Fruit fly (Drosophila melanogaster) whole organism, prepupa: Measurements from ENCODE around the gene CecA2.

Experiments
- Blimp-1 ChIP-seq: fragments of 200-800 bp; sonication (Bioruptor generic); optimal IDR thresholded peaks from 3 replicates; lab custom pipeline; 2017; ENCODE audit warnings: missing biosample characterization, missing genetic modification characterization, mild to moderate bottlenecking, moderate library complexity, missing genetic modification reagents
- CG10631 ChIP-seq: fragments of 200-800 bp; sonication (Bioruptor generic); optimal IDR thresholded peaks from 2 replicates; lab custom pipeline; 2016; ENCODE audit warnings: missing biosample characterization, missing genetic modification characterization
- CG10669 ChIP-seq: fragments of 200-800 bp; sonication (Bioruptor generic); optimal IDR thresholded peaks from 3 replicates; lab custom pipeline; 2018; ENCODE audit warnings: missing biosample characterization, mild to moderate bottlenecking, missing genetic modification characterization, moderate library complexity
- CG11294 ChIP-seq: fragments of 200-800 bp; sonication (Bioruptor generic); IDR thresholded peaks from 2 replicates; pipeline ENCODE4 v1.3.6; 2022; ENCODE audit warnings: missing biosample characterization, missing genetic modification characterization
- CG11762 ChIP-seq: fragments of 200-800 bp; sonication (Bioruptor generic); optimal IDR thresholded peaks from 3 replicates; lab custom pipeline; 2016; ENCODE audit warnings: missing biosample characterization, missing genetic modification characterization; ENCODE audit not compliant: insufficient read depth
- CG11902 ChIP-seq: fragments of 200-800 bp; sonication (Bioruptor generic); optimal IDR thresholded peaks from 3 replicates; lab custom pipeline; 2016; ENCODE audit warnings: missing biosample characterization, missing genetic modification characterization
- CG15336 ChIP-seq: fragments of 200-800 bp; sonication (Bioruptor generic); IDR thresholded peaks from 2 replicates; pipeline ENCODE4 v1.3.6; 2022; ENCODE audit warnings: missing biosample characterization, missing genetic modification characterization
- CG1621 ChIP-seq: fragments of 200-800 bp; sonication (Bioruptor generic); optimal IDR thresholded peaks from 3 replicates; lab custom pipeline; 2018; ENCODE audit warnings: missing biosample characterization, mild to moderate bottlenecking, missing genetic modification characterization
- CG3032 ChIP-seq: fragments of 200-800 bp; optimal IDR thresholded peaks from 2 replicates; lab custom pipeline; 2019; ENCODE audit warnings: missing biosample characterization, mild to moderate bottlenecking, missing genetic modification characterization, moderate library complexity
- CG31627 ChIP-seq: fragments of 200-800 bp; sonication (Bioruptor generic); optimal IDR thresholded peaks from 3 replicates; lab custom pipeline; 2016; ENCODE audit warnings: missing biosample characterization, missing genetic modification characterization
- CG32006 ChIP-seq: fragments of 200-800 bp; sonication (Bioruptor generic); optimal IDR thresholded peaks from 3 replicates; lab custom pipeline; 2017; ENCODE audit warnings: missing biosample characterization, mild to moderate bottlenecking, missing genetic modification characterization
- CG34406 ChIP-seq: fragments of 200-800 bp; sonication (Bioruptor generic); optimal IDR thresholded peaks from 3 replicates; lab custom pipeline; 2016; ENCODE audit warnings: missing biosample characterization, missing genetic modification characterization
- CG3919 ChIP-seq: fragments of 200-800 bp; sonication (Bioruptor generic); optimal IDR thresholded peaks from 3 replicates; lab custom pipeline; 2016; ENCODE audit warnings: missing biosample characterization, missing genetic modification characterization
- CG4318 ChIP-seq: fragments of 200-800 bp; sonication (Bioruptor generic); optimal IDR thresholded peaks from 3 replicates; lab custom pipeline; 2017; ENCODE audit warnings: missing biosample characterization, mild to moderate bottlenecking, missing genetic modification characterization
- CG6163 ChIP-seq: fragments of 200-800 bp; sonication (Bioruptor generic); IDR thresholded peaks from 3 replicates; pipeline ENCODE4 v1.3.6; 2022; ENCODE audit warnings: missing biosample characterization, missing genetic modification characterization
- CG6276 ChIP-seq: fragments of 200-800 bp; sonication (Bioruptor generic); optimal IDR thresholded peaks from 2 replicates; lab custom pipeline; 2017; ENCODE audit warnings: missing biosample characterization, mild to moderate bottlenecking, missing genetic modification characterization
- CG6792 ChIP-seq: fragments of 200-800 bp; sonication (Bioruptor generic); optimal IDR thresholded peaks from 3 replicates; lab custom pipeline; 2016; ENCODE audit warnings: missing biosample characterization, missing genetic modification characterization
- CG7368 ChIP-seq: fragments of 200-800 bp; sonication (Bioruptor generic); optimal IDR thresholded peaks from 3 replicates; lab custom pipeline; 2016; ENCODE audit warnings: missing biosample characterization, missing genetic modification characterization
- CG8119 ChIP-seq: fragments of 200-800 bp; sonication (Bioruptor generic); IDR thresholded peaks from 3 replicates; pipeline ENCODE4 v1.3.6; 2022; ENCODE audit warnings: missing biosample characterization, missing genetic modification characterization
- CG8319 ChIP-seq: fragments of 200-800 bp; sonication (Bioruptor generic); optimal IDR thresholded peaks from 3 replicates; lab custom pipeline; 2016; ENCODE audit warnings: missing biosample characterization, missing genetic modification characterization
- CG8632 ChIP-seq: fragments of 200-800 bp; sonication (Bioruptor generic); optimal IDR thresholded peaks from 3 replicates; lab custom pipeline; 2016; ENCODE audit warnings: missing biosample characterization, missing genetic modification characterization
- Eip75B ChIP-seq: fragments of 200-800 bp; sonication (Bioruptor generic); optimal IDR thresholded peaks from 3 replicates; lab custom pipeline; 2016; ENCODE audit warnings: missing biosample characterization, missing genetic modification characterization
- Eip78C ChIP-seq: fragments of 200-800 bp; sonication (Bioruptor generic); peaks from one replicate; lab custom pipeline; 2016; ENCODE audit warnings: missing biosample characterization, missing genetic modification characterization
- Eip93F ChIP-seq: fragments of 200-800 bp; sonication (Bioruptor generic); optimal IDR thresholded peaks from 2 replicates; lab custom pipeline; 2016; ENCODE audit warnings: missing biosample characterization, mild to moderate bottlenecking, missing genetic modification characterization
- Ets21C ChIP-seq: fragments of 200-800 bp; sonication (Bioruptor generic); optimal IDR thresholded peaks from 3 replicates; lab custom pipeline; 2016; ENCODE audit warnings: missing biosample characterization, missing genetic modification characterization
- Gug ChIP-seq: fragments of 200-800 bp; sonication (Bioruptor generic); IDR thresholded peaks from 2 replicates; pipeline ENCODE4 v1.3.6; 2022; ENCODE audit warnings: missing biosample characterization, missing genetic modification characterization
- Hr38 ChIP-seq: sonication (Bioruptor generic); optimal IDR thresholded peaks from 2 replicates; lab custom pipeline; 2016; ENCODE audit warnings: missing biosample characterization, missing genetic modification characterization
- Hr39 ChIP-seq: fragments of 200-800 bp; sonication (Bioruptor generic); optimal IDR thresholded peaks from 2 replicates; lab custom pipeline; 2016; ENCODE audit warnings: missing biosample characterization, missing genetic modification characterization
- Hr4 ChIP-seq: fragments of 200-800 bp; sonication (Bioruptor generic); optimal IDR thresholded peaks from 3 replicates; lab custom pipeline; 2016; ENCODE audit warnings: missing biosample characterization, missing genetic modification characterization
- Met ChIP-seq: fragments of 200-800 bp; sonication (Bioruptor generic); optimal IDR thresholded peaks from 3 replicates; lab custom pipeline; 2016; ENCODE audit warnings: missing biosample characterization, missing genetic modification characterization
- OdsH ChIP-seq: fragments of 200-800 bp; sonication (Bioruptor generic); optimal IDR thresholded peaks from 3 replicates; lab custom pipeline; 2016; ENCODE audit warnings: missing biosample characterization, missing genetic modification characterization
- Smox ChIP-seq: fragments of 200-800 bp; sonication (Bioruptor generic); optimal IDR thresholded peaks from 3 replicates; lab custom pipeline; 2016; ENCODE audit warnings: missing biosample characterization, missing genetic modification characterization
- Sox14 ChIP-seq: fragments of 200-800 bp; sonication (Bioruptor generic); optimal IDR thresholded peaks from 3 replicates; lab custom pipeline; 2016; ENCODE audit warnings: missing biosample characterization, missing genetic modification characterization
- Sox15 ChIP-seq: fragments of 200-800 bp; sonication (Bioruptor generic); optimal IDR thresholded peaks from 3 replicates; lab custom pipeline; 2016; ENCODE audit warnings: missing biosample characterization, missing genetic modification characterization
- acj6 ChIP-seq: fragments of 200-800 bp; sonication (Bioruptor generic); optimal IDR thresholded peaks from 3 replicates; lab custom pipeline; 2016; ENCODE audit warnings: missing biosample characterization, missing genetic modification characterization
- cyc ChIP-seq: fragments of 200-800 bp; sonication (Bioruptor generic); optimal IDR thresholded peaks from 3 replicates; lab custom pipeline; 2016; ENCODE audit warnings: missing biosample characterization, missing genetic modification characterization
- dac ChIP-seq: fragments of 200-800 bp; sonication (Bioruptor generic); optimal IDR thresholded peaks from 2 replicates; lab custom pipeline; 2017; ENCODE audit warnings: missing biosample characterization, mild to moderate bottlenecking, missing genetic modification characterization
- dsx ChIP-seq: fragments of 200-800 bp; optimal IDR thresholded peaks from 3 replicates; lab custom pipeline; 2019; ENCODE audit warnings: missing biosample characterization, mild to moderate bottlenecking, missing genetic modification characterization, moderate library complexity; ENCODE audit not compliant: poor library complexity, severe bottlenecking
- eg ChIP-seq: fragments of 200-800 bp; sonication (Bioruptor generic); IDR thresholded peaks from 3 replicates; pipeline ENCODE4 v1.3.6; 2022; ENCODE audit warnings: missing biosample characterization, missing genetic modification characterization
- esn ChIP-seq: fragments of 200-800 bp; sonication (Bioruptor generic); optimal IDR thresholded peaks from 2 replicates; lab custom pipeline; 2016; ENCODE audit warnings: missing biosample characterization, mild to moderate bottlenecking, missing genetic modification characterization, moderate library complexity
- fd85E ChIP-seq: fragments of 200-800 bp; sonication (Bioruptor generic); optimal IDR thresholded peaks from 3 replicates; lab custom pipeline; 2016; ENCODE audit warnings: missing biosample characterization, missing genetic modification characterization
- fkh ChIP-seq: fragments of 200-800 bp; sonication (Bioruptor generic); optimal IDR thresholded peaks from 3 replicates; lab custom pipeline; 2017; ENCODE audit warnings: missing biosample characterization, mild to moderate bottlenecking, missing genetic modification characterization, moderate library complexity
- lz ChIP-seq: fragments of 200-800 bp; sonication (Bioruptor generic); optimal IDR thresholded peaks from 3 replicates; lab custom pipeline; 2016; ENCODE audit warnings: missing biosample characterization, missing genetic modification characterization
- net ChIP-seq: fragments of 200-800 bp; sonication (Bioruptor generic); optimal IDR thresholded peaks from 3 replicates; lab custom pipeline; 2016; ENCODE audit warnings: missing biosample characterization, missing genetic modification characterization
- pdm3 ChIP-seq: fragments of 200-800 bp; sonication (Bioruptor generic); optimal IDR thresholded peaks from 3 replicates; lab custom pipeline; 2016; ENCODE audit warnings: missing biosample characterization, missing genetic modification characterization
- salr ChIP-seq, 2 experiments: fragments of 200-800 bp; sonication (Bioruptor generic); optimal IDR thresholded peaks; 3 replicates each; lab custom pipeline; 2016 to 2018; ENCODE audit warnings: missing biosample characterization in 2 of 2, missing genetic modification characterization in 2 of 2, mild to moderate bottlenecking in 1 of 2
- spab ChIP-seq: fragments of 200-800 bp; sonication (Bioruptor generic); optimal IDR thresholded peaks from 2 replicates; lab custom pipeline; 2017; ENCODE audit warnings: missing biosample characterization, mild to moderate bottlenecking, missing genetic modification characterization, missing genetic modification reagents
- ss ChIP-seq, 2 experiments: fragments of 200-800 bp; sonication (Bioruptor generic); optimal IDR thresholded peaks; 2 replicates in 1 of 2; 3 replicates in 1 of 2; lab custom pipeline; 2017 to 2018; ENCODE audit warnings: mild to moderate bottlenecking in 2 of 2, missing biosample characterization in 2 of 2, missing genetic modification characterization in 2 of 2, moderate library complexity in 1 of 2
- svp ChIP-seq: fragments of 200-800 bp; sonication (Bioruptor generic); peaks from one replicate; lab custom pipeline; 2016; ENCODE audit warnings: missing biosample characterization, missing genetic modification characterization
- topi ChIP-seq: fragments of 200-800 bp; sonication (Bioruptor generic); optimal IDR thresholded peaks from 3 replicates; lab custom pipeline; 2016; ENCODE audit warnings: missing biosample characterization, missing genetic modification characterization
- vri ChIP-seq: fragments of 200-800 bp; sonication (Bioruptor generic); optimal IDR thresholded peaks from 3 replicates; lab custom pipeline; 2016; ENCODE audit warnings: missing biosample characterization, mild to moderate bottlenecking, missing genetic modification characterization

The CecA2 gene

DNA sequence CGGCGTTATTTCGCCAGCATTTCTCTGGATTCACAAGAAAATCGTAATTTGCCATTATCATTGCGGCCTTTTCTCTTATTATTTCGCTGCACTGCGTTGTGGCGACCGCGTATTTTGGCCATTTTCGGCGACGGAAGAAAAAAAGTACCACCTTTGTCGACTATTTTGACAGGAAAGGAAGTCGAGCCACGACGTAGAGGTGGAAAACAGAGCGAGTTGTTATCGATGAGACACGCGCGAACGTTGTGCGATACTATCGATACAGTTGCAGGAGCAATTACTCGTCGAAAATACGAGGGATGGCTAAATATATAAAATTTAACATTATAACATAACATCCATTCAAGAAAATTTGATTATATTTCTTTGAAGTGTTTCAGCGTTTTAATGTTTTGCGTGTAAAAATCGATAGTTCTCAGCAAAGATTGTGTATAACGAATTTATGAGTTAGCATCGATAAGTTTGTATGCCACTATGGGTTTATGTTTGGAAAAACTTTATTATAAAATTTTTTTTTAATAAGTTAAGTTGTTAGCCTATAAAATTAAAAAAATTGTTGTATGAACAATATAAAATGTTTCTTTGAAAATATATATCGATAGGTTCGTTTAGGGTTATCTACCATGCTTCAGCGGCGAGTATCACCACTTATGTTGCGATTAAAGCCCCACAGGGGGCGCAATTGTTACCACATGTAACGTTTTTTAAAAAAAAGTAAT, 3.0 kb upstream of the CecA2 start, which contains the start of gene RpS7:
Gene RpS7 (minus strand): TSS at position 255 of the 719 bp plus-strand sequence.
- peak; percentile 43 for TF ChIP-seq CG11762
- TF ChIP-seq Met = peak; percentile 59
- peak; percentile 2 for TF ChIP-seq Hr4 (GFP tag; lab: Kevin White, UChicago)
- TF ChIP-seq CG3919 (GFP tag; lab: Kevin White, UChicago) = peak; percentile 80
- peak; percentile 71 for TF ChIP-seq CG34406 (GFP tag; lab: Kevin White, UChicago)
- peak; percentile 79 for TF ChIP-seq eg (GFP tag; lab: Robert Waterston, UW)
- peak; percentile 61 for TF ChIP-seq CG8319 (GFP tag; lab: Kevin White, UChicago)
- TF ChIP-seq Smox (GFP tag; lab: Kevin White, UChicago) = peak; percentile 46
- TF ChIP-seq CG15336 = no peak; the same call in 1 of the 2 replicates
- TF ChIP-seq CG11902 = no peak
- no peak for TF ChIP-seq CG4318 (GFP tag; lab: Kevin White, UChicago)
- peak; percentile 34 for TF ChIP-seq Hr39 (GFP tag; lab: Kevin White, UChicago)
- peak; percentile 29 for TF ChIP-seq fkh (GFP tag; lab: Kevin White, UChicago)
- peak; percentile 46 for TF ChIP-seq acj6
- TF ChIP-seq CG3032 (tag; lab: Kevin White, UChicago) = peak; percentile 47
- TF ChIP-seq esn (GFP tag; lab: Kevin White, UChicago) = peak; percentile 68
- peak; percentile 17 for TF ChIP-seq dsx (GFP tag; lab: Kevin White, UChicago)
- peak; percentile 42 for TF ChIP-seq cyc
- peak; percentile 30 for TF ChIP-seq Sox14
- peak; percentile 57 for TF ChIP-seq lz (GFP tag; lab: Kevin White, UChicago)
- TF ChIP-seq CG6792 (GFP tag; lab: Kevin White, UChicago) = peak; percentile 35
- TF ChIP-seq spab (GFP tag; lab: Kevin White, UChicago) = peak; percentile 50
- TF ChIP-seq salr (GFP tag; optimal IDR thresholded peaks at IDR 0.05; lab: Kevin White, UChicago) = peak; percentile 8 to 61
- TF ChIP-seq Eip78C (GFP tag; lab: Kevin White, UChicago) = peak; percentile 89
- no peak for TF ChIP-seq dac
- peak; percentile 56 for TF ChIP-seq CG10631 (GFP tag; lab: Kevin White, UChicago)
- peak; percentile 75 for TF ChIP-seq net (GFP tag; lab: Kevin White, UChicago)
- peak; percentile 78 for TF ChIP-seq CG7368 (GFP tag; lab: Kevin White, UChicago)
- peak; percentile 61; the same call in 1 of the 2 replicates for TF ChIP-seq Gug (GFP tag; lab: Robert Waterston, UW)
- TF ChIP-seq fd85E = peak; percentile 57
- TF ChIP-seq svp = peak; percentile 84
- no peak for TF ChIP-seq Hr38 (GFP tag; lab: Kevin White, UChicago)
- peak; percentile 62 for TF ChIP-seq vri (GFP tag; lab: Kevin White, UChicago)
- no peak for TF ChIP-seq CG11294
- TF ChIP-seq Eip93F = no peak
- TF ChIP-seq pdm3 (GFP tag; lab: Kevin White, UChicago) = peak; percentile 48
- TF ChIP-seq Blimp-1 (GFP tag; lab: Kevin White, UChicago) = peak; percentile 49
- TF ChIP-seq CG1621 (tag; lab: Kevin White, UChicago) = peak; percentile 60
- peak; percentile 47 for TF ChIP-seq CG31627 (GFP tag; lab: Kevin White, UChicago)
- peak; percentile 63 for TF ChIP-seq CG10669 (GFP tag; lab: Kevin White, UChicago)
- peak; percentile 54 for TF ChIP-seq OdsH (GFP tag; lab: Kevin White, UChicago)
- no peak for TF ChIP-seq Sox15 (GFP tag; lab: Kevin White, UChicago)
- peak; percentile 42; the same call in 2 of the 3 replicates for TF ChIP-seq CG8119
- TF ChIP-seq ss (GFP tag; optimal IDR thresholded peaks at IDR 0.05; lab: Kevin White, UChicago) = peak; percentile 75 to 80
- no peak for TF ChIP-seq CG32006
- peak; percentile 73 for TF ChIP-seq topi
- TF ChIP-seq Ets21C (GFP tag; lab: Kevin White, UChicago) = peak; percentile 21
- TF ChIP-seq CG8632 (GFP tag; lab: Kevin White, UChicago) = peak; percentile 59
- TF ChIP-seq CG6276 (GFP tag; lab: Kevin White, UChicago) = peak; percentile 39
- TF ChIP-seq Eip75B = peak; percentile 37
- TF ChIP-seq CG6163 (GFP tag; lab: Robert Waterston, UW) = peak; percentile 69
